Worm (Caenorhabditis elegans) whole organism, L4 larva: ENCODE data around the gene C46G7.5.

Experiments
- ama-1 ChIP-seq: fragments of 150-350 bp; optimal IDR thresholded peaks from 2 replicates; lab custom pipeline; 2014; ENCODE audit warnings: inconsistent platforms, mixed read lengths
- ceh-44 ChIP-seq: fragments of 200-800 bp; sonication (Bioruptor generic); IDR thresholded peaks from 2 replicates; pipeline ENCODE4 v1.3.6; 2022; ENCODE audit warnings: missing genetic modification reagents, missing genetic modification characterization, missing compliant biosample characterization
- daf-19 ChIP-seq: fragments of 200-800 bp; sonication (Bioruptor generic); conservative IDR thresholded peaks from 2 replicates; pipeline ENCODE4 v1.3.6; 2022; ENCODE audit warnings: missing genetic modification characterization, missing compliant biosample characterization
- dmd-6 ChIP-seq: fragments of 200-800 bp; sonication (Bioruptor generic); IDR thresholded peaks from 2 replicates; pipeline ENCODE4 v1.3.6; 2022; ENCODE audit warnings: missing genetic modification reagents, missing genetic modification characterization, missing compliant biosample characterization
- dmd-9 ChIP-seq: fragments of 200-800 bp; sonication (Bioruptor generic); IDR thresholded peaks from 2 replicates; pipeline ENCODE4 v1.3.6; 2022; ENCODE audit warnings: missing genetic modification reagents, missing genetic modification characterization, missing compliant biosample characterization
- hlh-11 ChIP-seq: fragments of 200-800 bp; sonication (Bioruptor generic); optimal IDR thresholded peaks from 2 replicates; lab custom pipeline; 2018; ENCODE audit warnings: mild to moderate bottlenecking, missing genetic modification characterization, missing compliant biosample characterization
- lin-13 ChIP-seq: fragments of 150-350 bp; optimal IDR thresholded peaks from 2 replicates; lab custom pipeline; 2014; ENCODE audit warnings: missing biosample characterization, missing genetic modification reagents, missing genetic modification characterization
- lin-29 ChIP-seq: fragments of 200-800 bp; sonication (Bioruptor generic); IDR thresholded peaks from 2 replicates; pipeline ENCODE4 v1.3.6; 2022; ENCODE audit warnings: missing genetic modification reagents, missing genetic modification characterization, missing compliant biosample characterization
- lin-38 ChIP-seq: fragments of 200-800 bp; sonication (Bioruptor generic); IDR thresholded peaks from 2 replicates; pipeline ENCODE4 v1.3.6; 2022; ENCODE audit warnings: missing genetic modification reagents, missing genetic modification characterization, missing compliant biosample characterization
- mxl-2 ChIP-seq: fragments of 200-800 bp; sonication (Bioruptor generic); conservative IDR thresholded peaks from 2 replicates; pipeline ENCODE4 v1.3.6; 2022; ENCODE audit warnings: missing genetic modification reagents, missing genetic modification characterization, missing compliant biosample characterization
- nhr-48 ChIP-seq: sonication (generic microtip); optimal IDR thresholded peaks from 2 replicates; lab custom pipeline; 2016; ENCODE audit warnings: mild to moderate bottlenecking, missing genetic modification characterization, missing compliant biosample characterization
- nhr-77 ChIP-seq: fragments of 150-350 bp; optimal IDR thresholded peaks from 2 replicates; lab custom pipeline; 2014; ENCODE audit warnings: missing biosample characterization, missing genetic modification characterization
- pha-4 ChIP-seq, 2 experiments: fragments of 150-350 bp in 1 of 2; fragments of 200-800 bp in 1 of 2; sonication (Bioruptor generic) in 1 of 2; IDR thresholded peaks in 1 of 2; optimal IDR thresholded peaks in 1 of 2; 2 replicates each; pipeline versions ENCODE4 v1.3.6 to Lab custom; 2014 to 2022; ENCODE audit warnings: missing genetic modification characterization in 2 of 2, missing genetic modification reagents in 2 of 2, missing biosample characterization in 1 of 2, missing compliant biosample characterization in 1 of 2
- sdz-12 ChIP-seq: fragments of 200-800 bp; sonication (Bioruptor generic); optimal IDR thresholded peaks from 2 replicates; lab custom pipeline; 2018; ENCODE audit warnings: mild to moderate bottlenecking, missing genetic modification characterization, missing compliant biosample characterization
- set-16 ChIP-seq: fragments of 200-800 bp; sonication (Bioruptor generic); IDR thresholded peaks from 2 replicates; pipeline ENCODE4 v1.3.6; 2022; ENCODE audit warnings: missing genetic modification reagents, missing genetic modification characterization, missing compliant biosample characterization
- unc-62 ChIP-seq, 3 experiments: fragments of 150-350 bp in 1 of 3; sonication (generic microtip); optimal IDR thresholded peaks in 2 of 3; peaks in 1 of 3; 1 replicate in 1 of 3; 2 replicates in 2 of 3; lab custom pipeline; 2014 to 2017; ENCODE audit warnings: missing biosample characterization in 3 of 3, missing genetic modification characterization in 3 of 3, missing genetic modification reagents in 3 of 3, missing genotype in 1 of 3

C46G7.5 gene

DNA sequence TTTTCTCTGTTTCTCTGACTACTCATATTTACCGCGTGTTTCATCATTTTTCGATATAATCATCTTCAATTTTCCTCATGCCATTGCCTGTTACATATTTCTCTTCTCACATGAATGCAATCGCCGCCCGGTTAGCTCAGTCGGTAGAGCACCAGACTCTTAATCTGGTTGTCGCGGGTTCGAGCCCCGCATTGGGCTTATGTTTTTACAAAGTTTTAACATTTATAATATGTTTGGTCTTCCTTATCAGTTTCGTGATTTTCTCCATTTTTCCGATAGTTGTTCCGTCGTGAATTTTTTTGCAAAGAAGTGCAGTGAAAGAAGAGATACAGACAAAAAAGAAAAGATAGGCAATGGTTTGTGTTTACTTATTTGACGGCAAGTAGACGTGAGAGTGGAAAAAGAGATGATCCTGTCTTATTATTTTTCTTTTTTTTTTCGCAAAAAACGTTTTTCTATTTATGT lies 44.4 kb downstream of the C46G7.5 start (continued):
- peak; percentile 89 for TF ChIP-seq hlh-11
- peak; percentile 90 for TF ChIP-seq dmd-6 (GFP tag; lab: Robert Waterston, UW)
- TF ChIP-seq pha-4 (GFP tag; IDR thresholded peaks at IDR 0.05; lab: Robert Waterston, UW), result peak; percentile 94
- TF ChIP-seq pha-4 (tag; optimal IDR thresholded peaks at IDR 0.05; lab: Kevin White, UChicago), result peak; percentile 63
- TF ChIP-seq nhr-48, result peak; percentile 83
- no peak for TF ChIP-seq unc-62 (GFP tag; optimal IDR thresholded peaks at IDR 0.05 in 1 of 2; lab: Kevin White, UChicago)
- no peak for TF ChIP-seq unc-62 (tag; optimal IDR thresholded peaks at IDR 0.05; lab: Kevin White, UChicago)
- TF ChIP-seq nhr-77 (tag; lab: Kevin White, UChicago), result peak; percentile 95
- TF ChIP-seq ama-1 (lab: Kevin White, UChicago), result no peak
- peak; percentile 78 for TF ChIP-seq lin-38 (GFP tag; lab: Robert Waterston, UW)

DNA sequence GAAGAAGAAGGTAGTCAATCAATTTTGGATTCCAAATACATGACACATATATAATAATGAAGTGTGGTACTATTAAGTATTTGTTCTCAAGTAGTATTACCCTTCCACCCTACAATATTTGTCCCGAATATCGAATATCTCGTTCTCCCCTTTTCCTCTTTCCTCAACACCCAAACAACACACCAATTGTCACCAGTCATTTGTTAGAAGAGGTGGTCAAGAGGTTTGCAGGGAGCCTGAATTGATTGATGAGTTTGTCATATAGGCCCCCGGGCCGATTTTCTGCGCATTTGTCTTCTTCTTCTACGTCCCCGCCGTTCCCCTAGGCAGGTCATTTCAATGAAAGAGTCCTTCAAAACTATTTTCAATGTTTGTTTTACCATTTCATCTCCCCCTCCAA lies 47.2 kb downstream of the C46G7.5 start:
- TF ChIP-seq mxl-2 (no peak), dmd-9 (GFP tag; lab: Robert Waterston, UW) (no peak), ceh-44 (GFP tag; lab: Robert Waterston, UW) (no peak), sdz-12 (GFP tag; lab: Kevin White, UChicago) (no peak), daf-19 (GFP tag; lab: Robert Waterston, UW) (0 out of 2 replicates have a peak, but pooled peaks have one; percentile 23), lin-29 (no peak)

ce11 chrIV:5962219-5962945 lies 49.1 kb downstream of the C46G7.5 start, which contains the start of gene K02B2.6:
Gene K02B2.6 (minus strand): TSS chrIV:5962269.
- TF ChIP-seq set-16 (GFP tag; lab: Robert Waterston, UW) (peak; percentile 80), lin-13 (GFP tag; lab: Kevin White, UChicago) (no peak)
